Worm (Caenorhabditis elegans) whole organism, early embryonic: ENCODE results near the gene bbln-1.

Experiments
- B0310.2 ChIP-seq: sonication (generic microtip); optimal IDR thresholded peaks from 2 replicates; lab custom pipeline; 2016; ENCODE audit warnings: mild to moderate bottlenecking, missing genetic modification characterization, missing compliant biosample characterization
- aly-1 ChIP-seq: sonication (generic microtip); optimal IDR thresholded peaks from 2 replicates; lab custom pipeline; 2016; ENCODE audit warnings: missing genetic modification characterization, missing compliant biosample characterization
- ama-1 ChIP-seq: fragments of 150-350 bp; optimal IDR thresholded peaks from 2 replicates; lab custom pipeline; 2014
- ceh-36 ChIP-seq: sonication (generic microtip); optimal IDR thresholded peaks from 2 replicates; lab custom pipeline; 2016; ENCODE audit warnings: missing genetic modification characterization, inconsistent platforms, missing compliant biosample characterization
- flt-1 ChIP-seq: fragments of 200-800 bp; sonication (Bioruptor generic); IDR thresholded peaks from 2 replicates; pipeline ENCODE4 v1.3.6; 2022; ENCODE audit warnings: missing genetic modification characterization, missing compliant biosample characterization
- scrt-1 ChIP-seq: fragments of 200-800 bp; sonication (Bioruptor generic); IDR thresholded peaks from 2 replicates; pipeline ENCODE4 v1.3.6; 2022; ENCODE audit warnings: missing genetic modification characterization, missing compliant biosample characterization

DNA sequence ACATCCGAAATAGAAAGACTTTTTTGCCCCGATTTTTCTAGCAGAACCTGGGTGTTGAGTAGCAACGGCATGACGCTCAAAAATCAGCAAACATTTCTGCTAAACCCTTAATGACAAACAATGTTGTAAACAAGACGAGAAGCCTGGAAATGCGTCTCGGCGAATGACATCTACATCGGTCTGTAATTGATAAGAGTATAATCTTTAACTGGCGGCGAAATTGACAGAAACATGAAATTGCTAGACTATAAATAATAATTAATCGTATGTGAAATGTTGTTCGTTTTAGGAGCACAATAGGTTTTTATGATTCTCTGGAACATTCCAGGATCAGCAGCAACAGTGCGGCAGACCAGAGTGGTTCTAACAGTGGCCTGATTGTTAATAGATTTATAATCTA is 10.6 kb downstream of the bbln-1 start:
- TF ChIP-seq ama-1 (lab: Kevin White, UChicago), result no peak
- no peak for TF ChIP-seq B0310.2 (tag; lab: Kevin White, UChicago)
- TF ChIP-seq ceh-36 (tag; lab: Kevin White, UChicago), result no peak
- TF ChIP-seq aly-1, result no peak
- TF ChIP-seq scrt-1 (GFP tag; lab: Robert Waterston, UW), result no peak
- TF ChIP-seq flt-1, result no peak
